Worm (Caenorhabditis elegans): ENCODE data around the gene T02D1.8.

DNA sequence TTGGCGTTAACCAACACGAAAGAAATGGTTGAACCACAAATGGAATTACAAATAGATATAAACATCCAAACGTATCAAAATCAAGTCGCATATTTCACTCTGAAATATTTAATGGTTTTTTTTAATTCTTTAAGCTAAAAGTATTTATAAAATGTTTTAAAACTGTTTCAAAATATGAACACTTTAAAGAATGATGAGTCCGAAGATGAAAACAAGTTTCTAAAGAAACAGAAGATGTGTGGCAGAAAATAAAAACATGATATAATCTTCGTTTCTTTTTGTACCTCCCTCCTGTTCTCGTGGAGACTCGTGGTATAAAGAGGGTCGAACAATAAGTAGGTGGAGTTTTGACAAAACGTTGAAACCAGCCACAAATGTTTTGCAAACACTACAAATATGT, 44.0 kb upstream of the T02D1.8 start, which contains the start of gene lact-6:
- TF ChIP-seq zag-1 (tag; optimal IDR thresholded peaks at IDR 0.05) (no peak), aly-2 (tag; optimal IDR thresholded peaks at IDR 0.05) (no peak)
